Worm (Caenorhabditis elegans) whole organism, L1 larva: ENCODE results near the gene srg-38.

ENCODE experiments used
- F16B12.6 ChIP-seq: fragments of 150-350 bp; optimal IDR thresholded peaks from 2 replicates; lab custom pipeline; 2014; ENCODE audit warnings: missing biosample characterization, missing genetic modification characterization
- Y116A8C.19 ChIP-seq: sonication (generic microtip); optimal IDR thresholded peaks from 2 replicates; lab custom pipeline; 2016; ENCODE audit warnings: missing compliant biosample characterization, missing genetic modification characterization, borderline replicate concordance
- aly-2 ChIP-seq: fragments of 150-350 bp; optimal IDR thresholded peaks from 2 replicates; lab custom pipeline; 2014; ENCODE audit warnings: missing biosample characterization, missing genetic modification characterization
- blmp-1 ChIP-seq: fragments of 150-350 bp; optimal IDR thresholded peaks from 2 replicates; lab custom pipeline; 2014; ENCODE audit warnings: missing biosample characterization, missing genetic modification characterization
- ceh-63 ChIP-seq: fragments of 200-800 bp; sonication (Bioruptor generic); optimal IDR thresholded peaks from 2 replicates; lab custom pipeline; 2018; ENCODE audit warnings: mild to moderate bottlenecking, missing genetic modification characterization, missing compliant biosample characterization
- ceh-8 ChIP-seq: fragments of 200-800 bp; sonication (Bioruptor generic); optimal IDR thresholded peaks from 2 replicates; lab custom pipeline; 2018; ENCODE audit warnings: mild to moderate bottlenecking, missing genetic modification characterization, moderate library complexity, missing compliant biosample characterization
- ceh-90 ChIP-seq: sonication (generic microtip); optimal IDR thresholded peaks from 2 replicates; lab custom pipeline; 2016; ENCODE audit warnings: missing genetic modification characterization, missing compliant biosample characterization
- ces-1 ChIP-seq: fragments of 150-350 bp; optimal IDR thresholded peaks from 2 replicates; lab custom pipeline; 2014; ENCODE audit warnings: missing biosample characterization, missing genetic modification reagents, missing genetic modification characterization
- dpl-1 ChIP-seq, 3 experiments: fragments of 150-350 bp in 2 of 3; sonication (generic microtip) in 1 of 3; optimal IDR thresholded peaks; 2 replicates each; lab custom pipeline; 2014 to 2017; ENCODE audit warnings: missing biosample characterization in 3 of 3, missing genetic modification characterization in 3 of 3, missing genetic modification reagents in 3 of 3
- egl-27 ChIP-seq, 2 experiments: fragments of 150-350 bp in 1 of 2; sonication (generic microtip); optimal IDR thresholded peaks; 3 replicates each; lab custom pipeline; 2017 to 2018; ENCODE audit warnings: missing biosample characterization in 2 of 2, missing genetic modification characterization in 2 of 2, missing genetic modification reagents in 2 of 2
- elt-2 ChIP-seq: sonication (generic microtip); optimal IDR thresholded peaks from 2 replicates; lab custom pipeline; 2016; ENCODE audit warnings: missing genetic modification characterization, mild to moderate bottlenecking, inconsistent platforms, missing compliant biosample characterization, missing genetic modification reagents
- ets-5 ChIP-seq: fragments of 200-800 bp; sonication (Bioruptor generic); IDR thresholded peaks from 2 replicates; pipeline ENCODE4 v1.3.6; 2022; ENCODE audit warnings: missing genetic modification characterization, missing compliant biosample characterization
- fkh-8 ChIP-seq: sonication (generic microtip); optimal IDR thresholded peaks from 2 replicates; lab custom pipeline; 2016; ENCODE audit warnings: mild to moderate bottlenecking, missing genetic modification characterization, missing compliant biosample characterization
- hlh-4 ChIP-seq: sonication (generic microtip); optimal IDR thresholded peaks from 2 replicates; lab custom pipeline; 2016; ENCODE audit warnings: mild to moderate bottlenecking, missing genetic modification characterization, missing compliant biosample characterization
- irx-1 ChIP-seq: sonication (generic microtip); optimal IDR thresholded peaks from 2 replicates; lab custom pipeline; 2016; ENCODE audit warnings: missing genetic modification characterization, missing compliant biosample characterization
- isw-1 ChIP-seq: fragments of 200-800 bp; sonication (Bioruptor generic); IDR thresholded peaks from 2 replicates; pipeline ENCODE4 v1.3.6; 2022; ENCODE audit warnings: missing genetic modification characterization, missing compliant biosample characterization
- jun-1 ChIP-seq: fragments of 150-350 bp; optimal IDR thresholded peaks from 2 replicates; lab custom pipeline; 2014; ENCODE audit warnings: missing biosample characterization, missing genetic modification reagents, missing genetic modification characterization
- lin-13 ChIP-seq: fragments of 150-350 bp; optimal IDR thresholded peaks from 2 replicates; lab custom pipeline; 2014; ENCODE audit warnings: missing biosample characterization, missing genetic modification reagents, missing genetic modification characterization
- lin-14 ChIP-seq: fragments of 200-800 bp; sonication (Bioruptor generic); optimal IDR thresholded peaks from 2 replicates; lab custom pipeline; 2018; ENCODE audit warnings: mild to moderate bottlenecking, missing genetic modification characterization, moderate library complexity, missing compliant biosample characterization
- lin-15B ChIP-seq: fragments of 150-350 bp; sonication (generic microtip); optimal IDR thresholded peaks from 3 replicates; lab custom pipeline; 2014; ENCODE audit warnings: missing biosample characterization, missing genetic modification characterization
- lin-35 ChIP-seq, 2 experiments: fragments of 150-350 bp; optimal IDR thresholded peaks; 2 replicates each; lab custom pipeline; 2014; ENCODE audit warnings: missing biosample characterization in 2 of 2, missing genetic modification characterization in 2 of 2, missing genetic modification reagents in 2 of 2
- lin-39 ChIP-seq: fragments of 150-350 bp; optimal IDR thresholded peaks from 2 replicates; lab custom pipeline; 2014; ENCODE audit warnings: missing biosample characterization, missing genetic modification reagents, missing genetic modification characterization
- mab-9 ChIP-seq: fragments of 200-800 bp; sonication (Bioruptor generic); IDR thresholded peaks from 2 replicates; pipeline ENCODE4 v1.3.6; 2022; ENCODE audit warnings: missing genetic modification reagents, missing genetic modification characterization, missing compliant biosample characterization
- mdl-1 ChIP-seq, 2 experiments: fragments of 150-350 bp; optimal IDR thresholded peaks; 2 replicates each; lab custom pipeline; 2014 to 2017; ENCODE audit warnings: missing biosample characterization in 2 of 2, missing genetic modification characterization in 2 of 2, inconsistent platforms in 1 of 2
- mep-1 ChIP-seq: fragments of 150-350 bp; optimal IDR thresholded peaks from 2 replicates; lab custom pipeline; 2014; ENCODE audit warnings: missing biosample characterization, missing genetic modification characterization
- nhr-237 ChIP-seq: fragments of 150-350 bp; optimal IDR thresholded peaks from 2 replicates; lab custom pipeline; 2014; ENCODE audit warnings: missing biosample characterization, missing genetic modification characterization
- nhr-28 ChIP-seq: fragments of 150-350 bp; optimal IDR thresholded peaks from 2 replicates; lab custom pipeline; 2014; ENCODE audit warnings: missing biosample characterization, missing genetic modification characterization
- nhr-47 ChIP-seq: sonication (generic microtip); optimal IDR thresholded peaks from 2 replicates; lab custom pipeline; 2016; ENCODE audit warnings: mild to moderate bottlenecking, missing genetic modification characterization, moderate library complexity, missing compliant biosample characterization
- nhr-76 ChIP-seq: sonication (generic microtip); optimal IDR thresholded peaks from 2 replicates; lab custom pipeline; 2017; ENCODE audit warnings: missing biosample characterization, missing genetic modification characterization
- nhr-77 ChIP-seq: fragments of 150-350 bp; optimal IDR thresholded peaks from 2 replicates; lab custom pipeline; 2014; ENCODE audit warnings: missing biosample characterization, missing genetic modification characterization
- nhr-85 ChIP-seq: sonication (generic microtip); peaks from one replicate; lab custom pipeline; 2016; ENCODE audit warnings: missing genetic modification characterization, inconsistent platforms, missing compliant biosample characterization
- pqm-1 ChIP-seq: sonication (generic microtip); optimal IDR thresholded peaks from 3 replicates; lab custom pipeline; 2017; ENCODE audit warnings: missing biosample characterization, missing genetic modification characterization
- sptf-1 ChIP-seq: fragments of 150-350 bp; optimal IDR thresholded peaks from 2 replicates; lab custom pipeline; 2014; ENCODE audit warnings: missing biosample characterization, missing genetic modification characterization
- tbx-2 ChIP-seq: sonication (generic microtip); optimal IDR thresholded peaks from 2 replicates; lab custom pipeline; 2016; ENCODE audit warnings: missing genetic modification characterization, missing compliant biosample characterization
- unc-30 ChIP-seq: sonication (generic microtip); optimal IDR thresholded peaks from 2 replicates; lab custom pipeline; 2017; ENCODE audit warnings: missing biosample characterization, missing genetic modification characterization
- unc-86 ChIP-seq: sonication (generic microtip); optimal IDR thresholded peaks from 2 replicates; lab custom pipeline; 2016; ENCODE audit warnings: missing genetic modification characterization, missing compliant biosample characterization
- unc-98 ChIP-seq: fragments of 200-800 bp; sonication (Bioruptor generic); IDR thresholded peaks from 2 replicates; pipeline ENCODE4 v1.3.6; 2022; ENCODE audit warnings: missing genetic modification characterization, missing compliant biosample characterization
- vab-15 ChIP-seq: sonication (generic microtip); optimal IDR thresholded peaks from 2 replicates; lab custom pipeline; 2017; ENCODE audit warnings: missing genotype, mild to moderate bottlenecking, missing genetic modification characterization, missing compliant biosample characterization
- zip-4 ChIP-seq: fragments of 200-800 bp; sonication (Bioruptor generic); optimal IDR thresholded peaks from 2 replicates; lab custom pipeline; 2018; ENCODE audit warnings: mild to moderate bottlenecking, missing genetic modification characterization, moderate library complexity, missing compliant biosample characterization

Gene srg-38

DNA sequence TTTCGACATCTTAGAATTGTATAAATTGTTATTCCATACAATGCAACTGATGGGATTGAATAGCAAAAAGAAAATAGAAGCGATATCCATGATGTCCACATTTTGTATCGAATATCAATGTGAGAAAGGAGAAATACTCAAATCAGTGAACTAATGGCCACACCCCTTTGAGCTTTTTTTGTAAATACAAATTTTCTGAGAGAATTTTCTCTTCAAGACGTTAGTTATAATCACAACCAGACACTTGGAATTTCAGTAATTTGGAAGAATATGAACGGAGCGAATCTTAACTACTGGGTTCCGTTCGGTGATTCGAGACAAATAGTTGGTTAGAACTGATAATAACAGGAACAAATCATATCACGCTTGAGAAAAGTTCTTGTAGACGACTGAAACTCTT is 6.3 kb upstream of the srg-38 start, which contains the start of gene srg-41:
Gene srg-41 (minus strand): TSS at position 101 of the 400 bp plus-strand sequence.
- no peak for TF ChIP-seq egl-27 (tag; optimal IDR thresholded peaks at IDR 0.05; lab: Kevin White, UChicago)
- TF ChIP-seq lin-39, result no peak
- TF ChIP-seq mab-9, result no peak
- TF ChIP-seq blmp-1 (tag; lab: Kevin White, UChicago), result no peak
- no peak for TF ChIP-seq unc-30 (tag; lab: Kevin White, UChicago)
- TF ChIP-seq nhr-85 (tag; lab: Kevin White, UChicago), result no peak
- no peak for TF ChIP-seq ces-1
- TF ChIP-seq aly-2, result no peak
- TF ChIP-seq sptf-1 (tag; lab: Kevin White, UChicago), result no peak
- no peak for TF ChIP-seq zip-4
- no peak for TF ChIP-seq vab-15 (tag; lab: Kevin White, UChicago)
- TF ChIP-seq hlh-4 (tag; lab: Kevin White, UChicago), result no peak
- TF ChIP-seq unc-98 (GFP tag; lab: Robert Waterston, UW), result no peak

DNA sequence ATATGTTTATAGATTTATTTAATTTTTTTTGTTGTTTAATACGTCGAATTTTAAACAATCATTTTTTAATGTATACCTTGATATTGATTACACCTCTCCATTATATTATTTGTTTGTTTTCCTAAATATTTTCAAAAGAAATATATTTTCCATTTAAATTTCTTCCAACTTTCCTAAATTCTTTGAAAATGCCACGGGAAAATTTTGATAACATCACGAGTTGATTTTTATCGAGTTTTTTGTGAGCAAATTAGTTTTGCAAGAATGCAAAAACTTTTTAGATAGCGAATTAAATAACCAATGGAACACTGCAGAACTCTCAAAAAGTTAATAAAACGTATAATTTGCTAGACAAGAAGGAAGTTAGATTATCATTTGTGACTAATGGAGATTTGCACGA is 2.5 kb upstream of the srg-38 start, which contains the start of gene srg-42:
Gene srg-42 (minus strand): TSS at position 101 of the 400 bp plus-strand sequence.
- TF ChIP-seq Y116A8C.19 (tag; lab: Kevin White, UChicago) (no peak), nhr-47 (tag; lab: Kevin White, UChicago) (no peak), aly-2 (no peak), lin-35 (GFP tag; optimal IDR thresholded peaks at IDR 0.05; lab: Kevin White, UChicago) (no peak), unc-86 (tag; lab: Kevin White, UChicago) (no peak), mep-1 (tag; lab: Kevin White, UChicago) (no peak), ces-1 (no peak), unc-30 (tag; lab: Kevin White, UChicago) (no peak), irx-1 (tag; lab: Kevin White, UChicago) (no peak), nhr-76 (tag; lab: Kevin White, UChicago) (no peak), isw-1 (GFP tag; lab: Robert Waterston, UW) (no peak), jun-1 (tag; lab: Kevin White, UChicago) (no peak), lin-13 (GFP tag; lab: Kevin White, UChicago) (no peak), nhr-28 (tag; lab: Kevin White, UChicago) (no peak), zip-4 (no peak)

DNA sequence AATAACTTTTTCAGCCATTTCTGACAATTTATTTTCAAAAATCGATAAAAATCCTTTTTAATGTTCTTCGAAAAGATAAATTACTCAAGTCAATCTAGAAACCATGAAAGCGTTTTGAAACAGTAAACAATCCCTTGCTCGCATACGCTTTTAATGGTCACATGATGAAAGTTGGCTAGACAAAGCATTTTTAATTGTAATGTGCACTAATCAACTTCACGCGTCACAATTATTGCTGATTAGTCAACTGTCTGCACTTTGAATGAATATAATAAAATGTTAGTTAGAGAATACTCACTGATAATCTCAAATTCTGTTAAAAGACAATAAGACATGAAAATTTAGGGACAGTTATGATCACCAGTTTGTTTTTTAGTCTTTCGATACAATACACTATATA is 1.1 kb upstream of the srg-38 start:
- TF ChIP-seq ets-5 (GFP tag; lab: Robert Waterston, UW) (no peak), ceh-8 (GFP tag; lab: Kevin White, UChicago) (peak; percentile 93)

DNA sequence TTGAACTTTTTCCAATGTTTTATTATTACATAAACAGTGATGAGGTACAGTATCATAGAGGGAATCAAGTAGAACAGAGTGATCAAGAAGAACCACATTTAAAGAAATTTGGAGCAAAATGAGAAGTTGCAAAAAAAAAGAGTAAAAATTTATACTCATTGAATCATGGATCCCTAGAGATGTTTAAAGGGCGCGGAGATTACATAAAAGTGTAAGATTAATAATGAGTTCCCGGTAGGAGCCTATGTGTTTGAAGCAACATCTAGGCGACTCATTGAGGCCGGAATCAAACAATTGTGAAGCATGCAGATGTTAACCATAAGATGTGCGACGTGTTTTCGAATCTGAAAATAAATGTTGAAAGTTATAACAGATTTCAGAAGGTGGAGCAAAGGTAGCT is 3.1 kb downstream of the srg-38 start, which contains the start of gene srg-39:
Gene srg-39 (minus strand): TSS at position 101 of the 400 bp plus-strand sequence.
- no peak for TF ChIP-seq tbx-2
- no peak for TF ChIP-seq hlh-4 (tag; lab: Kevin White, UChicago)
- no peak for TF ChIP-seq fkh-8
- TF ChIP-seq nhr-77 (tag; lab: Kevin White, UChicago), result no peak
- no peak for TF ChIP-seq ceh-90 (tag; lab: Kevin White, UChicago)
- TF ChIP-seq lin-14 (GFP tag; lab: Kevin White, UChicago), result no peak
- TF ChIP-seq dpl-1 (GFP tag; optimal IDR thresholded peaks at IDR 0.05; lab: Kevin White, UChicago), result no peak
- no peak for TF ChIP-seq pqm-1 (tag; lab: Kevin White, UChicago)
- no peak for TF ChIP-seq ceh-8 (GFP tag; lab: Kevin White, UChicago)
- TF ChIP-seq egl-27 (tag; optimal IDR thresholded peaks at IDR 0.05; lab: Kevin White, UChicago), result no peak
- TF ChIP-seq elt-2 (tag; lab: Kevin White, UChicago), result no peak
- no peak for TF ChIP-seq ceh-63 (GFP tag; lab: Kevin White, UChicago)
- no peak for TF ChIP-seq lin-15B (tag; lab: Kevin White, UChicago)
- no peak for TF ChIP-seq mdl-1 (tag; optimal IDR thresholded peaks at IDR 0.05; lab: Kevin White, UChicago)
- TF ChIP-seq nhr-237 (tag; lab: Kevin White, UChicago), result no peak
- no peak for TF ChIP-seq F16B12.6
- no peak for TF ChIP-seq ets-5 (GFP tag; lab: Robert Waterston, UW)
